Worm (Caenorhabditis elegans) whole organism, dauer: ENCODE results near the gene C53A5.17.

Source experiments
- unc-62 ChIP-seq: sonication (generic microtip); optimal IDR thresholded peaks from 2 replicates; lab custom pipeline; 2017; ENCODE audit warnings: missing biosample characterization, missing genetic modification reagents, missing genetic modification characterization

The C53A5.17 gene

ce11 chrV:14521000-14521399, at the start of gene C53A5.17:
Gene C53A5.17, minus strand, starts transcription at chrV:14521100.
- TF ChIP-seq unc-62 = no peak

ce11 chrV:14562589-14562988, 41.7 kb upstream of the C53A5.17 start, which contains the start of gene C53A5.11:
Gene C53A5.11, plus strand, starts transcription at chrV:14562889.
- TF ChIP-seq unc-62 = no peak

ce11 chrV:14559312-14559711, 38.4 kb upstream of the C53A5.17 start, which contains the start of gene srt-32:
Gene srt-32, plus strand, starts transcription at chrV:14559612.
- TF ChIP-seq unc-62 = no peak

ce11 chrV:14558757-14559156, 37.9 kb upstream of the C53A5.17 start, which contains the start of gene C53A5.9:
Gene C53A5.9, minus strand, starts transcription at chrV:14558857.
- no peak for TF ChIP-seq unc-62

- TF ChIP-seq unc-62 = no peak
Observed at ce11 chrV:14556187-14556586, 35.3 kb upstream of the C53A5.17 start, which contains the start of gene srg-47. Gene srg-47, minus strand, starts transcription at chrV:14556287.

- TF ChIP-seq unc-62 = no peak
Observed at ce11 chrV:14548510-14548909, 27.6 kb upstream of the C53A5.17 start.

ce11 chrV:14546569-14546968, 25.7 kb upstream of the C53A5.17 start, which contains the start of gene C53A5.13:
Gene C53A5.13, plus strand, starts transcription at chrV:14546869.
- no peak for TF ChIP-seq unc-62

- no peak for TF ChIP-seq unc-62
Observed at ce11 chrV:14545816-14546283, 24.9 kb upstream of the C53A5.17 start, which contains the start of gene rike-1. Gene rike-1, minus strand, starts transcription at chrV:14545866.

ce11 chrV:14542138-14542537, 21.2 kb upstream of the C53A5.17 start:
- no peak for TF ChIP-seq unc-62

- no peak for TF ChIP-seq unc-62
Observed at ce11 chrV:14540932-14541331, 20.0 kb upstream of the C53A5.17 start.

- TF ChIP-seq unc-62 = no peak
Observed at ce11 chrV:14539355-14539754, 18.5 kb upstream of the C53A5.17 start.

ce11 chrV:14536274-14536673, 15.4 kb upstream of the C53A5.17 start, which contains the start of gene tag-191:
Gene tag-191, minus strand, starts transcription at chrV:14536374.
- no peak for TF ChIP-seq unc-62

ce11 chrV:14532374-14532773, 11.5 kb upstream of the C53A5.17 start:
- TF ChIP-seq unc-62 = no peak

- TF ChIP-seq unc-62 = no peak
Observed at ce11 chrV:14530813-14531212, 9.9 kb upstream of the C53A5.17 start, which contains the start of gene kcnl-4. Gene kcnl-4, plus strand, starts transcription at chrV:14531113.

- TF ChIP-seq unc-62 = no peak
Observed at ce11 chrV:14527210-14527609, 6.3 kb upstream of the C53A5.17 start.

ce11 chrV:14525089-14525488, 4.2 kb upstream of the C53A5.17 start, which contains the start of gene hda-1:
Gene hda-1, plus strand, starts transcription at chrV:14525389.
- no peak for TF ChIP-seq unc-62

ce11 chrV:14523788-14524582, 3.1 kb upstream of the C53A5.17 start, which contains the start of gene ril-1:
Gene ril-1, minus strand, starts transcription at chrV:14524129.
- no peak for TF ChIP-seq unc-62

ce11 chrV:14523105-14523504, 2.2 kb upstream of the C53A5.17 start, which contains the start of gene C53A5.2:
Gene C53A5.2, minus strand, starts transcription at chrV:14523205.
- no peak for TF ChIP-seq unc-62
